Worm (Caenorhabditis elegans) whole organism, mixed stage, embryonic: Measurements from ENCODE around the gene nhr-109.
A peak's percentile ranks its signal among the peaks of the same experiment; 100 is the strongest.

Experiments used
- M03D4.4 ChIP-seq: sonication (generic microtip); optimal IDR thresholded peaks from 2 replicates; lab custom pipeline; 2017; ENCODE audit warnings: mild to moderate bottlenecking, missing genetic modification characterization, missing compliant biosample characterization
- bed-3 ChIP-seq: fragments of 200-800 bp; sonication (Bioruptor generic); optimal IDR thresholded peaks from 3 replicates; lab custom pipeline; 2018; ENCODE audit warnings: mild to moderate bottlenecking, missing genetic modification characterization, moderate library complexity, missing compliant biosample characterization
- blmp-1 ChIP-seq: fragments of 150-350 bp; optimal IDR thresholded peaks from 2 replicates; lab custom pipeline; 2014; ENCODE audit warnings: missing biosample characterization, missing genetic modification characterization
- ceh-39 ChIP-seq: fragments of 150-350 bp; optimal IDR thresholded peaks from 2 replicates; lab custom pipeline; 2014; ENCODE audit warnings: missing biosample characterization, missing genetic modification characterization
- ceh-43 ChIP-seq: fragments of 200-800 bp; sonication (Bioruptor generic); optimal IDR thresholded peaks from 2 replicates; lab custom pipeline; 2018; ENCODE audit warnings: mild to moderate bottlenecking, missing genetic modification characterization, moderate library complexity, missing compliant biosample characterization
- ceh-83 ChIP-seq: fragments of 200-800 bp; sonication (Bioruptor generic); optimal IDR thresholded peaks from 2 replicates; lab custom pipeline; 2018; ENCODE audit warnings: mild to moderate bottlenecking, missing genetic modification characterization, missing compliant biosample characterization
- ces-1 ChIP-seq: fragments of 150-350 bp; optimal IDR thresholded peaks from 2 replicates; lab custom pipeline; 2014; ENCODE audit warnings: missing biosample characterization, missing genetic modification reagents, missing genetic modification characterization
- cnd-1 ChIP-seq: fragments of 200-800 bp; sonication (Bioruptor generic); optimal IDR thresholded peaks from 2 replicates; lab custom pipeline; 2018; ENCODE audit warnings: mild to moderate bottlenecking, missing genetic modification characterization, missing compliant biosample characterization
- drap-1 ChIP-seq: fragments of 200-800 bp; sonication (Bioruptor generic); optimal IDR thresholded peaks from 3 replicates; lab custom pipeline; 2018; ENCODE audit warnings: mild to moderate bottlenecking, missing genetic modification characterization, missing compliant biosample characterization
- elt-1 ChIP-seq: sonication (generic microtip); optimal IDR thresholded peaks from 2 replicates; lab custom pipeline; 2017; ENCODE audit warnings: missing genetic modification characterization, mild to moderate bottlenecking, missing compliant biosample characterization, antibody characterized with exemption, moderate library complexity, borderline replicate concordance; ENCODE audit not compliant: insufficient read depth
- elt-3 ChIP-seq: fragments of 150-350 bp; optimal IDR thresholded peaks from 2 replicates; lab custom pipeline; 2014; ENCODE audit warnings: missing biosample characterization, missing genetic modification characterization
- flh-1 ChIP-seq: fragments of 200-800 bp; sonication (Bioruptor generic); optimal IDR thresholded peaks from 2 replicates; lab custom pipeline; 2018; ENCODE audit warnings: mild to moderate bottlenecking, missing genetic modification characterization, moderate library complexity, missing compliant biosample characterization
- hlh-1 ChIP-seq: fragments of 150-350 bp; optimal IDR thresholded peaks from 2 replicates; lab custom pipeline; 2014; ENCODE audit warnings: missing biosample characterization, missing genetic modification reagents, missing genetic modification characterization
- lin-13 ChIP-seq: fragments of 150-350 bp; optimal IDR thresholded peaks from 2 replicates; lab custom pipeline; 2014; ENCODE audit warnings: missing biosample characterization, missing genetic modification characterization
- lin-32 ChIP-seq: fragments of 200-800 bp; sonication (Bioruptor generic); optimal IDR thresholded peaks from 2 replicates; lab custom pipeline; 2018; ENCODE audit warnings: mild to moderate bottlenecking, missing genetic modification characterization, missing compliant biosample characterization
- lsy-2 ChIP-seq: fragments of 150-350 bp; optimal IDR thresholded peaks from 2 replicates; lab custom pipeline; 2014; ENCODE audit warnings: missing biosample characterization, missing genetic modification characterization
- mab-5 ChIP-seq: fragments of 150-350 bp; optimal IDR thresholded peaks from 2 replicates; lab custom pipeline; 2014; ENCODE audit warnings: missing biosample characterization, missing genetic modification characterization
- mep-1 ChIP-seq: fragments of 150-350 bp; optimal IDR thresholded peaks from 2 replicates; lab custom pipeline; 2017; ENCODE audit warnings: missing biosample characterization, missing genetic modification reagents, missing genetic modification characterization, inconsistent platforms
- mls-2 ChIP-seq: sonication (generic microtip); optimal IDR thresholded peaks from 2 replicates; lab custom pipeline; 2016; ENCODE audit warnings: mild to moderate bottlenecking, missing genetic modification characterization, moderate library complexity, missing compliant biosample characterization
- nhr-12 ChIP-seq: fragments of 150-350 bp; optimal IDR thresholded peaks from 2 replicates; lab custom pipeline; 2014; ENCODE audit warnings: missing biosample characterization, missing genetic modification characterization
- nhr-2 ChIP-seq: fragments of 150-350 bp; optimal IDR thresholded peaks from 2 replicates; lab custom pipeline; 2014; ENCODE audit warnings: missing biosample characterization, missing genetic modification characterization
- nhr-28 ChIP-seq: fragments of 150-350 bp; optimal IDR thresholded peaks from 2 replicates; lab custom pipeline; 2014; ENCODE audit warnings: missing biosample characterization, missing genetic modification characterization
- nhr-76 ChIP-seq: sonication (generic microtip); optimal IDR thresholded peaks from 2 replicates; lab custom pipeline; 2017; ENCODE audit warnings: missing biosample characterization, missing genetic modification characterization
- pha-4 ChIP-seq: fragments of 150-350 bp; optimal IDR thresholded peaks from 2 replicates; lab custom pipeline; 2018; ENCODE audit warnings: missing biosample characterization, missing genetic modification reagents, missing genetic modification characterization
- sem-2 ChIP-seq: fragments of 200-800 bp; sonication (Bioruptor generic); optimal IDR thresholded peaks from 2 replicates; lab custom pipeline; 2018; ENCODE audit warnings: mild to moderate bottlenecking, missing genetic modification characterization, missing compliant biosample characterization
- sptf-1 ChIP-seq: sonication (generic microtip); optimal IDR thresholded peaks from 2 replicates; lab custom pipeline; 2017; ENCODE audit warnings: mild to moderate bottlenecking, missing genetic modification characterization, moderate library complexity, missing compliant biosample characterization
- tbx-8 ChIP-seq: fragments of 200-800 bp; sonication (Bioruptor generic); optimal IDR thresholded peaks from 2 replicates; lab custom pipeline; 2018; ENCODE audit warnings: mild to moderate bottlenecking, missing genetic modification characterization, moderate library complexity, missing compliant biosample characterization
- unc-120 ChIP-seq: sonication (generic microtip); optimal IDR thresholded peaks from 2 replicates; lab custom pipeline; 2017; ENCODE audit warnings: missing genetic modification characterization, missing compliant biosample characterization; ENCODE audit not compliant: poor library complexity, severe bottlenecking
- unc-39 ChIP-seq: fragments of 150-350 bp; optimal IDR thresholded peaks from 2 replicates; lab custom pipeline; 2014; ENCODE audit warnings: missing biosample characterization, missing genetic modification characterization
- zip-8 ChIP-seq: fragments of 150-350 bp; optimal IDR thresholded peaks from 2 replicates; lab custom pipeline; 2014; ENCODE audit warnings: missing biosample characterization, missing genetic modification characterization
- ztf-11 ChIP-seq: fragments of 150-350 bp; optimal IDR thresholded peaks from 2 replicates; lab custom pipeline; 2014; ENCODE audit warnings: missing biosample characterization, missing genetic modification characterization

The nhr-109 gene

DNA sequence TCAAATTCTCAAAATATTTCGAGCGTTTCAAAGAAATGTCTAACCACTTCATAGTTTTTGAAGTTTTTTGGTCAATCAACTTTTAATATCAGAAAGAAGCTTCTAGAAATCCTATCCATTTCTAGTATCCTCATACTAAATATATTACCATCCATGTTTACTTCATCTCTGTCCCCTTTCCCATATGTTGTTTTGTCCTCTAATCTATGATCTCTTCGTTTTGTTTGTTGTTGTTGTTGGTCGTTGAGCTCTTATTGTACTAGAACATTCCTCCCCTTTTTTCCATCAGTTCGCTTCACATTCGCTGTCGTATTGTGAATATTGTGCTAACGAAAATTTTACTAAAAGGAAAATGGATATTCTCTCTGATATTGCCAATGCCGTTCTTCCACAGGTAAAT lies 15.8 kb upstream of the nhr-109 start, which contains the start of gene sod-5:
TSS of gene sod-5 (plus strand) at position 301 of the 400 bp plus-strand sequence.
- TF ChIP-seq mep-1 (tag; lab: Kevin White, UChicago): no peak
- no peak for TF ChIP-seq pha-4
- TF ChIP-seq ceh-39 (tag; lab: Kevin White, UChicago): no peak
- TF ChIP-seq zip-8 (tag; lab: Kevin White, UChicago): no peak
- TF ChIP-seq nhr-28 (tag; lab: Kevin White, UChicago): no peak
- TF ChIP-seq blmp-1 (tag; lab: Kevin White, UChicago): no peak
- TF ChIP-seq nhr-76 (tag; lab: Kevin White, UChicago): no peak
- TF ChIP-seq bed-3 (GFP tag; lab: Kevin White, UChicago): no peak

- TF ChIP-seq nhr-28 (tag; lab: Kevin White, UChicago): no peak
- TF ChIP-seq unc-120 (tag; lab: Kevin White, UChicago): no peak
- no peak for TF ChIP-seq unc-39
- no peak for TF ChIP-seq flh-1 (GFP tag; lab: Kevin White, UChicago)
- TF ChIP-seq blmp-1 (tag; lab: Kevin White, UChicago): no peak
- no peak for TF ChIP-seq ztf-11
- no peak for TF ChIP-seq sptf-1 (tag; lab: Kevin White, UChicago)
- no peak for TF ChIP-seq drap-1 (GFP tag; lab: Kevin White, UChicago)
- TF ChIP-seq lin-13 (tag; lab: Kevin White, UChicago): no peak
- no peak for TF ChIP-seq hlh-1 (tag; lab: Kevin White, UChicago)
- no peak for TF ChIP-seq elt-1 (tag; lab: Kevin White, UChicago)
- TF ChIP-seq cnd-1: no peak
- TF ChIP-seq ceh-83 (GFP tag; lab: Kevin White, UChicago): no peak
- TF ChIP-seq ceh-43 (GFP tag; lab: Kevin White, UChicago): no peak
- no peak for TF ChIP-seq mab-5
- TF ChIP-seq ces-1: no peak
- no peak for TF ChIP-seq M03D4.4 (tag; lab: Kevin White, UChicago)
- TF ChIP-seq zip-8 (tag; lab: Kevin White, UChicago): no peak
- TF ChIP-seq nhr-12 (tag; lab: Kevin White, UChicago): no peak
- TF ChIP-seq mls-2 (tag; lab: Kevin White, UChicago): no peak
- TF ChIP-seq, all 35 proteins: peak for 0
These were observed 13.2 kb upstream of the nhr-109 start, which contains the start of gene bpnt-1 for ce11 chrII:4419956-4420355. bpnt-1 (plus strand) TSS chrII:4420256.

DNA sequence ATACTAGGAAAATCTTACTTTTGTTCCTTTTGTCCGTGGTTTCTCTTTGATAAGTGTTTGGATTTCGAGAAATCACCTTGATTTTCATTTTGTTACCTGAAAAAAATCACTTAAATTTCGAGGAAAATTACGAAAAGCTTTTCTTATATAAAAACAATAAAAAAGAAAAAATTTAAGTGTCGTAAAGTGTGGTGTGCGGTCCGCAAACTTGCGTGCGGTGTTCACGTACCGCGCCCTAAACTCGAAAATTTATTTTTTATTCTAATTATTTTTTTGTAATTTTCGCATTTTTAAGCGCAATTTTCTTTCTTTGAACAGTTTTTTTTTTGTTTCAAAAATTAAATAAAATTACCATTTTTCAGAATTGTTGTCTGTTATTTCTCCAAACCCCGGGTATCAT lies 8.4 kb upstream of the nhr-109 start, which contains the start of the genes dcaf-13 and toe-1:
TSS of gene dcaf-13 (minus strand) at position 96 of the 400 bp plus-strand sequence.
TSS of gene toe-1 (plus strand) at position 361 of the 400 bp plus-strand sequence.
- TF ChIP-seq ces-1 (peak; percentile 54), tbx-8 (GFP tag; lab: Kevin White, UChicago) (no peak), sem-2 (no peak), nhr-28 (tag; lab: Kevin White, UChicago) (no peak), drap-1 (GFP tag; lab: Kevin White, UChicago) (no peak), unc-120 (tag; lab: Kevin White, UChicago) (no peak), nhr-76 (tag; lab: Kevin White, UChicago) (no peak), elt-3 (tag; lab: Kevin White, UChicago) (no peak), mep-1 (tag; lab: Kevin White, UChicago) (no peak)

- TF ChIP-seq ztf-11: no peak
- no peak for TF ChIP-seq unc-120 (tag; lab: Kevin White, UChicago)
- no peak for TF ChIP-seq cnd-1
- no peak for TF ChIP-seq drap-1 (GFP tag; lab: Kevin White, UChicago)
- TF ChIP-seq nhr-76 (tag; lab: Kevin White, UChicago): no peak
- TF ChIP-seq unc-39: no peak
- no peak for TF ChIP-seq tbx-8 (GFP tag; lab: Kevin White, UChicago)
- no peak for TF ChIP-seq bed-3 (GFP tag; lab: Kevin White, UChicago)
- no peak for TF ChIP-seq elt-3 (tag; lab: Kevin White, UChicago)
- TF ChIP-seq ces-1: no peak
- TF ChIP-seq lsy-2 (tag; lab: Kevin White, UChicago): no peak
- no peak for TF ChIP-seq ceh-83 (GFP tag; lab: Kevin White, UChicago)
- TF ChIP-seq sptf-1 (tag; lab: Kevin White, UChicago): no peak
- TF ChIP-seq M03D4.4 (tag; lab: Kevin White, UChicago): no peak
- TF ChIP-seq nhr-28 (tag; lab: Kevin White, UChicago): no peak
These were observed 5.0 kb upstream of the nhr-109 start for ce11 chrII:4428121-4428520.

- no peak for TF ChIP-seq ces-1
- no peak for TF ChIP-seq sptf-1 (tag; lab: Kevin White, UChicago)
- TF ChIP-seq lin-32 (GFP tag; lab: Kevin White, UChicago): no peak
- TF ChIP-seq flh-1 (GFP tag; lab: Kevin White, UChicago): no peak
- TF ChIP-seq ceh-83 (GFP tag; lab: Kevin White, UChicago): no peak
- no peak for TF ChIP-seq mab-5
- TF ChIP-seq unc-120 (tag; lab: Kevin White, UChicago): no peak
- no peak for TF ChIP-seq nhr-2 (tag; lab: Kevin White, UChicago)
- TF ChIP-seq nhr-12 (tag; lab: Kevin White, UChicago): no peak
- no peak for TF ChIP-seq ceh-43 (GFP tag; lab: Kevin White, UChicago)
- TF ChIP-seq mls-2 (tag; lab: Kevin White, UChicago): no peak
- TF ChIP-seq elt-1 (tag; lab: Kevin White, UChicago): no peak
- TF ChIP-seq drap-1 (GFP tag; lab: Kevin White, UChicago): no peak
- TF ChIP-seq, all 35 proteins: peak for 0
These were observed 1.1 kb downstream of the nhr-109 start for ce11 chrII:4434278-4434677.
